Worm (Caenorhabditis elegans) whole organism, L4 larva: ENCODE data around the gene fut-8.

Experiments used
- F10B5.3 ChIP-seq: sonication (generic microtip); optimal IDR thresholded peaks from 2 replicates; lab custom pipeline; 2016; ENCODE audit warnings: mild to moderate bottlenecking, missing genetic modification characterization, missing compliant biosample characterization
- F44E2.7 ChIP-seq: fragments of 200-800 bp; sonication (Bioruptor generic); IDR thresholded peaks from 2 replicates; pipeline ENCODE4 v2.1.2; 2022; ENCODE audit warnings: missing genetic modification characterization, missing compliant biosample characterization
- T26A8.4 ChIP-seq: fragments of 200-800 bp; sonication (Bioruptor generic); IDR thresholded peaks from 2 replicates; pipeline ENCODE4 v1.3.6; 2022; ENCODE audit warnings: missing genetic modification characterization, missing compliant biosample characterization
- Y105C5A.15 ChIP-seq: fragments of 200-800 bp; sonication (Bioruptor generic); IDR thresholded peaks from 2 replicates; pipeline ENCODE4 v1.3.6; 2022; ENCODE audit warnings: missing genetic modification characterization, missing compliant biosample characterization
- aha-1 ChIP-seq: fragments of 150-350 bp; peaks from one replicate; lab custom pipeline; 2014; ENCODE audit warnings: missing biosample characterization, missing genetic modification characterization
- aly-2 ChIP-seq: sonication (generic microtip); optimal IDR thresholded peaks from 2 replicates; lab custom pipeline; 2018; ENCODE audit warnings: missing biosample characterization, missing genetic modification characterization
- arid-1 ChIP-seq: fragments of 200-800 bp; sonication (Bioruptor generic); conservative IDR thresholded peaks from 2 replicates; pipeline ENCODE4 v1.3.6; 2022; ENCODE audit warnings: missing genetic modification reagents, missing genetic modification characterization, missing compliant biosample characterization
- ceh-28 ChIP-seq: fragments of 150-350 bp; optimal IDR thresholded peaks from 2 replicates; lab custom pipeline; 2014; ENCODE audit warnings: missing biosample characterization, missing genetic modification reagents, missing genetic modification characterization
- ctbp-1 ChIP-seq: fragments of 200-800 bp; sonication (Bioruptor generic); IDR thresholded peaks from 2 replicates; pipeline ENCODE4 v1.3.6; 2022; ENCODE audit warnings: missing genetic modification reagents, missing genetic modification characterization, missing compliant biosample characterization
- daf-16 ChIP-seq, 3 experiments: sonication (generic microtip); optimal IDR thresholded peaks; 2 replicates each; lab custom pipeline; 2016 to 2017; ENCODE audit warnings: missing genetic modification characterization in 3 of 3, missing genetic modification reagents in 3 of 3, mild to moderate bottlenecking in 2 of 3, missing compliant biosample characterization in 2 of 3, missing biosample characterization in 1 of 3, moderate library complexity in 1 of 3
- daf-8 ChIP-seq: fragments of 200-800 bp; sonication (Bioruptor generic); IDR thresholded peaks from 2 replicates; pipeline ENCODE4 v1.3.6; 2022; ENCODE audit warnings: missing genetic modification characterization, missing compliant biosample characterization
- dpl-1 ChIP-seq: fragments of 150-350 bp; optimal IDR thresholded peaks from 2 replicates; lab custom pipeline; 2014; ENCODE audit warnings: missing biosample characterization, missing genetic modification reagents, missing genetic modification characterization
- duxl-1 ChIP-seq: sonication (generic microtip); optimal IDR thresholded peaks from 2 replicates; lab custom pipeline; 2016; ENCODE audit warnings: mild to moderate bottlenecking, missing genetic modification characterization, moderate library complexity, missing compliant biosample characterization; ENCODE audit not compliant: poor library complexity
- gei-8 ChIP-seq: fragments of 200-800 bp; sonication (Bioruptor generic); optimal IDR thresholded peaks from 2 replicates; lab custom pipeline; 2018; ENCODE audit warnings: mild to moderate bottlenecking, missing genetic modification characterization, missing compliant biosample characterization
- hif-1 ChIP-seq, 2 experiments: sonication (generic microtip); optimal IDR thresholded peaks; 2 replicates each; lab custom pipeline; 2016 to 2017; ENCODE audit warnings: missing compliant biosample characterization in 2 of 2, missing genetic modification characterization in 2 of 2, missing genetic modification reagents in 2 of 2, missing genotype in 2 of 2, mild to moderate bottlenecking in 1 of 2
- hmg-1.1 ChIP-seq: fragments of 200-800 bp; sonication (Bioruptor generic); IDR thresholded peaks from 2 replicates; pipeline ENCODE4 v1.3.6; 2022; ENCODE audit warnings: missing genetic modification reagents, missing genetic modification characterization, missing compliant biosample characterization
- jun-1 ChIP-seq: fragments of 150-350 bp; optimal IDR thresholded peaks from 2 replicates; lab custom pipeline; 2014; ENCODE audit warnings: missing biosample characterization, missing genetic modification reagents, missing genetic modification characterization
- lin-39 ChIP-seq: fragments of 150-350 bp; optimal IDR thresholded peaks from 2 replicates; lab custom pipeline; 2014; ENCODE audit warnings: missing biosample characterization, missing genetic modification reagents, missing genetic modification characterization
- lsy-2 ChIP-seq, 2 experiments: fragments of 150-350 bp in 1 of 2; sonication (generic microtip) in 1 of 2; optimal IDR thresholded peaks; 2 replicates each; lab custom pipeline; 2014 to 2017; ENCODE audit warnings: missing biosample characterization in 2 of 2, missing genetic modification characterization in 2 of 2
- madf-5 ChIP-seq, 2 experiments: fragments of 200-800 bp; sonication (Bioruptor generic); IDR thresholded peaks; 2 replicates each; pipeline ENCODE4 v1.3.6; 2022; ENCODE audit warnings: missing compliant biosample characterization in 2 of 2, missing genetic modification characterization in 2 of 2
- mdl-1 ChIP-seq, 2 experiments: fragments of 150-350 bp in 1 of 2; sonication (generic microtip) in 1 of 2; optimal IDR thresholded peaks; 2 replicates each; lab custom pipeline; 2014 to 2017; ENCODE audit warnings: missing biosample characterization in 2 of 2, missing genetic modification characterization in 2 of 2
- mdt-29 ChIP-seq: fragments of 200-800 bp; sonication (Bioruptor generic); IDR thresholded peaks from 2 replicates; pipeline ENCODE4 v1.3.6; 2022; ENCODE audit warnings: missing genetic modification reagents, missing genetic modification characterization, missing compliant biosample characterization
- mep-1 ChIP-seq: fragments of 150-350 bp; sonication (generic microtip); optimal IDR thresholded peaks from 3 replicates; lab custom pipeline; 2014; ENCODE audit warnings: missing biosample characterization, missing genetic modification characterization
- mes-2 ChIP-seq: sonication (generic microtip); optimal IDR thresholded peaks from 2 replicates; lab custom pipeline; 2016; ENCODE audit warnings: missing genotype, mild to moderate bottlenecking, missing genetic modification characterization, missing compliant biosample characterization; ENCODE audit not compliant: poor library complexity, severe bottlenecking
- nhr-10 ChIP-seq: fragments of 150-350 bp; optimal IDR thresholded peaks from 2 replicates; lab custom pipeline; 2014; ENCODE audit warnings: missing biosample characterization, missing genetic modification characterization
- nhr-237 ChIP-seq: sonication (generic microtip); optimal IDR thresholded peaks from 2 replicates; lab custom pipeline; 2017; ENCODE audit warnings: missing biosample characterization, missing genetic modification characterization
- nhr-77 ChIP-seq: fragments of 150-350 bp; optimal IDR thresholded peaks from 2 replicates; lab custom pipeline; 2014; ENCODE audit warnings: missing biosample characterization, missing genetic modification characterization
- php-3 ChIP-seq: fragments of 200-800 bp; sonication (Bioruptor generic); IDR thresholded peaks from 2 replicates; pipeline ENCODE4 v1.3.6; 2022; ENCODE audit warnings: missing genetic modification reagents, missing genetic modification characterization, missing compliant biosample characterization
- pqm-1 ChIP-seq: sonication (generic microtip); optimal IDR thresholded peaks from 2 replicates; lab custom pipeline; 2017; ENCODE audit warnings: missing biosample characterization, missing genetic modification characterization
- rbr-2 ChIP-seq: sonication (generic microtip); optimal IDR thresholded peaks from 2 replicates; lab custom pipeline; 2016; ENCODE audit warnings: missing genotype, missing genetic modification characterization, missing compliant biosample characterization
- sdz-12 ChIP-seq: fragments of 200-800 bp; sonication (Bioruptor generic); optimal IDR thresholded peaks from 2 replicates; lab custom pipeline; 2018; ENCODE audit warnings: mild to moderate bottlenecking, missing genetic modification characterization, missing compliant biosample characterization
- set-16 ChIP-seq: fragments of 200-800 bp; sonication (Bioruptor generic); IDR thresholded peaks from 2 replicates; pipeline ENCODE4 v1.3.6; 2022; ENCODE audit warnings: missing genetic modification reagents, missing genetic modification characterization, missing compliant biosample characterization
- skn-1 ChIP-seq: fragments of 150-350 bp; optimal IDR thresholded peaks from 2 replicates; lab custom pipeline; 2014; ENCODE audit warnings: missing biosample characterization, missing genetic modification characterization
- spr-1 ChIP-seq: sonication (generic microtip); optimal IDR thresholded peaks from 2 replicates; lab custom pipeline; 2016; ENCODE audit warnings: mild to moderate bottlenecking, missing genetic modification characterization, missing compliant biosample characterization
- unc-130 ChIP-seq: sonication (generic microtip); optimal IDR thresholded peaks from 2 replicates; lab custom pipeline; 2016; ENCODE audit warnings: missing genetic modification reagents, missing genetic modification characterization, missing compliant biosample characterization
- unc-39 ChIP-seq: sonication (generic microtip); optimal IDR thresholded peaks from 2 replicates; lab custom pipeline; 2017; ENCODE audit warnings: missing biosample characterization, missing genetic modification characterization
- unc-62 ChIP-seq, 3 experiments: fragments of 150-350 bp in 1 of 3; sonication (generic microtip); optimal IDR thresholded peaks in 2 of 3; peaks in 1 of 3; 1 replicate in 1 of 3; 2 replicates in 2 of 3; lab custom pipeline; 2014 to 2017; ENCODE audit warnings: missing biosample characterization in 3 of 3, missing genetic modification characterization in 3 of 3, missing genetic modification reagents in 3 of 3, missing genotype in 1 of 3
- zfp-3 ChIP-seq: fragments of 200-800 bp; sonication (Bioruptor generic); conservative IDR thresholded peaks from 2 replicates; pipeline ENCODE4 v1.3.6; 2022; ENCODE audit warnings: missing genetic modification reagents, missing genetic modification characterization, missing compliant biosample characterization
- zip-11 ChIP-seq: fragments of 200-800 bp; sonication (Bioruptor generic); IDR thresholded peaks from 2 replicates; pipeline ENCODE4 v1.3.6; 2022; ENCODE audit warnings: missing genetic modification characterization, missing compliant biosample characterization
- ztf-7 ChIP-seq: fragments of 150-350 bp; optimal IDR thresholded peaks from 2 replicates; lab custom pipeline; 2014; ENCODE audit warnings: missing biosample characterization, missing genetic modification characterization

Gene fut-8

ce11 chrV:5991490-5992069 lies 1.3 kb upstream of the fut-8 start (continued):
- peak; percentile 69 for TF ChIP-seq hmg-1.1
- no peak for TF ChIP-seq zip-11
- peak; percentile 3 for TF ChIP-seq nhr-77 (tag; lab: Kevin White, UChicago)
- no peak for TF ChIP-seq Y105C5A.15 (GFP tag; lab: Robert Waterston, UW)
- no peak for TF ChIP-seq gei-8 (GFP tag; lab: Kevin White, UChicago)
- TF ChIP-seq arid-1 (GFP tag; lab: Robert Waterston, UW), result no peak
- no peak for TF ChIP-seq unc-39 (tag; lab: Kevin White, UChicago)

ce11 chrV:5986755-5987154 lies 3.5 kb downstream of the fut-8 start, which contains the start of gene C10F3.7:
Gene C10F3.7, minus strand, starts transcription at chrV:5986855.
- no peak for TF ChIP-seq Y105C5A.15 (GFP tag; lab: Robert Waterston, UW)
- no peak for TF ChIP-seq rbr-2 (tag; lab: Kevin White, UChicago)
- no peak for TF ChIP-seq lin-39 (tag; lab: Kevin White, UChicago)
- no peak for TF ChIP-seq daf-16 (GFP tag; optimal IDR thresholded peaks at IDR 0.05; lab: Kevin White, UChicago)
- TF ChIP-seq daf-16 (tag; optimal IDR thresholded peaks at IDR 0.05; lab: Kevin White, UChicago), result no peak
- TF ChIP-seq pqm-1, result no peak
- no peak for TF ChIP-seq nhr-237 (tag; lab: Kevin White, UChicago)
- no peak for TF ChIP-seq ceh-28 (tag; lab: Kevin White, UChicago)
- TF ChIP-seq F44E2.7, result no peak
- no peak for TF ChIP-seq mdl-1 (tag; optimal IDR thresholded peaks at IDR 0.05; lab: Kevin White, UChicago)
- TF ChIP-seq dpl-1, result no peak
- TF ChIP-seq nhr-10 (tag; lab: Kevin White, UChicago), result no peak
- no peak for TF ChIP-seq spr-1
- TF ChIP-seq zfp-3 (GFP tag; lab: Robert Waterston, UW), result no peak

- TF ChIP-seq lin-39 (tag; lab: Kevin White, UChicago), result no peak
- no peak for TF ChIP-seq daf-16 (GFP tag; optimal IDR thresholded peaks at IDR 0.05; lab: Kevin White, UChicago)
- no peak for TF ChIP-seq daf-16 (tag; optimal IDR thresholded peaks at IDR 0.05; lab: Kevin White, UChicago)
- no peak for TF ChIP-seq unc-130 (GFP tag; lab: Kevin White, UChicago)
- no peak for TF ChIP-seq F10B5.3 (tag; lab: Kevin White, UChicago)
- no peak for TF ChIP-seq php-3 (GFP tag; lab: Robert Waterston, UW)
- no peak for TF ChIP-seq mdt-29 (GFP tag; lab: Robert Waterston, UW)
- no peak for TF ChIP-seq hif-1 (tag; optimal IDR thresholded peaks at IDR 0.05; lab: Kevin White, UChicago)
- no peak for TF ChIP-seq ctbp-1 (GFP tag; lab: Robert Waterston, UW)
- TF ChIP-seq unc-62 (GFP tag; optimal IDR thresholded peaks at IDR 0.05 in 1 of 2; lab: Kevin White, UChicago), result peak in 1 of 2 experiments; percentile 56
- TF ChIP-seq unc-62 (tag; optimal IDR thresholded peaks at IDR 0.05; lab: Kevin White, UChicago), result no peak
- TF ChIP-seq Y105C5A.15 (GFP tag; lab: Robert Waterston, UW), result no peak
- TF ChIP-seq aha-1 (tag; lab: Kevin White, UChicago), result peak; percentile 83
- TF ChIP-seq pqm-1, result no peak
- no peak for TF ChIP-seq nhr-77 (tag; lab: Kevin White, UChicago)
- TF ChIP-seq skn-1 (tag; lab: Kevin White, UChicago), result no peak
Observed at ce11 chrV:5984244-5984643, 6.0 kb downstream of the fut-8 start.

- peak in 1 of 2 experiments; percentile 41 for TF ChIP-seq unc-62 (GFP tag; optimal IDR thresholded peaks at IDR 0.05 in 1 of 2; lab: Kevin White, UChicago)
- TF ChIP-seq unc-62 (tag; optimal IDR thresholded peaks at IDR 0.05; lab: Kevin White, UChicago), result no peak
- no peak for TF ChIP-seq aly-2 (tag; lab: Kevin White, UChicago)
- TF ChIP-seq aha-1 (tag; lab: Kevin White, UChicago), result peak; percentile 94
Observed at ce11 chrV:5983380-5983779, 6.9 kb downstream of the fut-8 start, which contains the start of gene dhs-16. Gene dhs-16, plus strand, starts transcription at chrV:5983745.

- TF ChIP-seq aha-1 (tag; lab: Kevin White, UChicago), result peak; percentile 34
- no peak for TF ChIP-seq spr-1
Observed at ce11 chrV:5982722-5983121, 7.6 kb downstream of the fut-8 start.

- no peak for TF ChIP-seq madf-5 (GFP tag; IDR thresholded peaks at IDR 0.05; lab: Robert Waterston, UW)
- no peak for TF ChIP-seq ztf-7 (tag; lab: Kevin White, UChicago)
- no peak for TF ChIP-seq T26A8.4 (GFP tag; lab: Robert Waterston, UW)
- TF ChIP-seq duxl-1, result no peak
- no peak for TF ChIP-seq daf-8 (GFP tag; lab: Robert Waterston, UW)
- TF ChIP-seq mep-1, result no peak
- no peak for TF ChIP-seq lsy-2 (tag; optimal IDR thresholded peaks at IDR 0.05; lab: Kevin White, UChicago)
- no peak for TF ChIP-seq set-16 (GFP tag; lab: Robert Waterston, UW)
- no peak for TF ChIP-seq F10B5.3 (tag; lab: Kevin White, UChicago)
- no peak for TF ChIP-seq mes-2
- TF ChIP-seq nhr-77 (tag; lab: Kevin White, UChicago), result no peak
- TF ChIP-seq jun-1, result no peak
- TF ChIP-seq sdz-12 (GFP tag; lab: Kevin White, UChicago), result no peak
Observed at ce11 chrV:5975724-5976123, 14.6 kb downstream of the fut-8 start, which contains the start of gene acy-2. Gene acy-2, plus strand, starts transcription at chrV:5976024.
